Worm (Caenorhabditis elegans) whole organism, L4 larva: ENCODE measurements around the gene fbxl-1.

ENCODE experiments used
- F44E2.7 ChIP-seq: fragments of 200-800 bp; sonication (Bioruptor generic); IDR thresholded peaks from 2 replicates; pipeline ENCODE4 v2.1.2; 2022; ENCODE audit warnings: missing genetic modification characterization, missing compliant biosample characterization
- ama-1 ChIP-seq: fragments of 150-350 bp; optimal IDR thresholded peaks from 2 replicates; lab custom pipeline; 2014; ENCODE audit warnings: inconsistent platforms, mixed read lengths
- dmd-9 ChIP-seq: fragments of 200-800 bp; sonication (Bioruptor generic); IDR thresholded peaks from 2 replicates; pipeline ENCODE4 v1.3.6; 2022; ENCODE audit warnings: missing genetic modification reagents, missing genetic modification characterization, missing compliant biosample characterization
- dpl-1 ChIP-seq: fragments of 150-350 bp; optimal IDR thresholded peaks from 2 replicates; lab custom pipeline; 2014; ENCODE audit warnings: missing biosample characterization, missing genetic modification reagents, missing genetic modification characterization
- hlh-11 ChIP-seq: fragments of 200-800 bp; sonication (Bioruptor generic); optimal IDR thresholded peaks from 2 replicates; lab custom pipeline; 2018; ENCODE audit warnings: mild to moderate bottlenecking, missing genetic modification characterization, missing compliant biosample characterization
- lin-39 ChIP-seq: fragments of 150-350 bp; optimal IDR thresholded peaks from 2 replicates; lab custom pipeline; 2014; ENCODE audit warnings: missing biosample characterization, missing genetic modification reagents, missing genetic modification characterization
- nhr-111 ChIP-seq: fragments of 200-800 bp; sonication (Bioruptor generic); optimal IDR thresholded peaks from 2 replicates; lab custom pipeline; 2018; ENCODE audit warnings: mild to moderate bottlenecking, missing genetic modification characterization, missing compliant biosample characterization
- skn-1 ChIP-seq: fragments of 150-350 bp; optimal IDR thresholded peaks from 2 replicates; lab custom pipeline; 2014; ENCODE audit warnings: missing biosample characterization, missing genetic modification characterization
- snpc-4 ChIP-seq: fragments of 150-350 bp; optimal IDR thresholded peaks from 2 replicates; lab custom pipeline; 2014; ENCODE audit warnings: missing biosample characterization, missing genetic modification characterization

DNA sequence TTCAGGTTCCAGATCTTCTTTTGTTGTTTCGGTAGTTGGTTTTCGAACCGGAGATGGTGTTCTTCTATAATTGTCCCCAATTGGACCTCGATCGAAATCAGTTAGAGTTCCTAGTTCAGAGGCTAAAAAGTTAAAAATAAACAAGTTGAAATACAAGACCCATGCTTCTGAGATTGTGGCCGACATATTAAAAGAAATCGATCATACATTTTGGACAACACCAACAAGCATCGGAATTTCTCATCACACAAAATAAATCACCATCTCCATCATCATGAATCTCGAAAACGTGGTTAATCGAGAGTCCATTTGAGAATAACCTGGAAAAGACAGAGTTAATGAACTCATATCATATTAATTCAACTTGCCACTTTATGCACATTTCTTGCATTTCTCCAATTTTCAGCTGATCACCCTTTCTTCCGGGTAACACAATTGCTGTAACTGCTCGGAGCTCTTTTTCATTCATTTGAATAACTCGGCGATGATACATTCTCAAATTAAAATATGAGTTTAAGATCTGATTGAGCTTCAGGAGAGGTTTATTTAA lies 44.1 kb downstream of the fbxl-1 start, which contains the start of the genes mps-4 and F09G8.10:
- TF ChIP-seq snpc-4 (tag; lab: Kevin White, UChicago) (no peak), nhr-111 (GFP tag; lab: Kevin White, UChicago) (no peak), dpl-1 (GFP tag; lab: Kevin White, UChicago) (no peak), ama-1 (lab: Kevin White, UChicago) (no peak), lin-39 (no peak), F44E2.7 (GFP tag; lab: Robert Waterston, UW) (no peak), hlh-11 (tag; lab: Kevin White, UChicago) (no peak), skn-1 (no peak), dmd-9 (no peak)
